Worm (Caenorhabditis elegans) whole organism, L4 larva: Measurements from ENCODE around the gene C15H7.3.

Experiments
- F37D6.2 ChIP-seq: sonication (generic microtip); optimal IDR thresholded peaks from 2 replicates; lab custom pipeline; 2016; ENCODE audit warnings: mild to moderate bottlenecking, missing genetic modification characterization, missing compliant biosample characterization
- F44E2.7 ChIP-seq: fragments of 200-800 bp; sonication (Bioruptor generic); IDR thresholded peaks from 2 replicates; pipeline ENCODE4 v2.1.2; 2022; ENCODE audit warnings: missing genetic modification characterization, missing compliant biosample characterization
- R02D3.7 ChIP-seq: fragments of 150-350 bp; sonication (generic microtip); optimal IDR thresholded peaks from 3 replicates; lab custom pipeline; 2014; ENCODE audit warnings: missing biosample characterization, missing genetic modification characterization
- T20F7.1 ChIP-seq: fragments of 200-800 bp; sonication (Bioruptor generic); optimal IDR thresholded peaks from 2 replicates; lab custom pipeline; 2018; ENCODE audit warnings: mild to moderate bottlenecking, missing genetic modification characterization, missing compliant biosample characterization
- Y48G9A.11 ChIP-seq: fragments of 200-800 bp; sonication (Bioruptor generic); IDR thresholded peaks from 2 replicates; pipeline ENCODE4 v1.3.6; 2022; ENCODE audit warnings: missing genetic modification reagents, missing genetic modification characterization, missing compliant biosample characterization
- Y5F2A.4 ChIP-seq: fragments of 200-800 bp; sonication (Bioruptor generic); optimal IDR thresholded peaks from 2 replicates; lab custom pipeline; 2018; ENCODE audit warnings: mild to moderate bottlenecking, missing genetic modification characterization, missing compliant biosample characterization
- Y75B8A.6 ChIP-seq: fragments of 200-800 bp; sonication (Bioruptor generic); IDR thresholded peaks from 2 replicates; pipeline ENCODE4 v1.3.6; 2022; ENCODE audit warnings: missing genetic modification reagents, missing genetic modification characterization, missing compliant biosample characterization
- aly-2 ChIP-seq: sonication (generic microtip); optimal IDR thresholded peaks from 2 replicates; lab custom pipeline; 2018; ENCODE audit warnings: missing biosample characterization, missing genetic modification characterization
- arid-1 ChIP-seq: fragments of 200-800 bp; sonication (Bioruptor generic); conservative IDR thresholded peaks from 2 replicates; pipeline ENCODE4 v1.3.6; 2022; ENCODE audit warnings: missing genetic modification reagents, missing genetic modification characterization, missing compliant biosample characterization
- attf-4 ChIP-seq: sonication (generic microtip); optimal IDR thresholded peaks from 3 replicates; lab custom pipeline; 2017; ENCODE audit warnings: missing biosample characterization, missing genetic modification characterization
- ceh-20 ChIP-seq: fragments of 200-800 bp; sonication (Bioruptor generic); IDR thresholded peaks from 2 replicates; pipeline ENCODE4 v1.3.6; 2022; ENCODE audit warnings: missing genetic modification reagents, missing genetic modification characterization, missing compliant biosample characterization
- ceh-28 ChIP-seq: fragments of 150-350 bp; optimal IDR thresholded peaks from 2 replicates; lab custom pipeline; 2014; ENCODE audit warnings: missing biosample characterization, missing genetic modification reagents, missing genetic modification characterization
- ceh-62 ChIP-seq: sonication (generic microtip); optimal IDR thresholded peaks from 2 replicates; lab custom pipeline; 2017; ENCODE audit warnings: missing biosample characterization, missing genetic modification characterization
- ceh-82 ChIP-seq: sonication (generic microtip); optimal IDR thresholded peaks from 2 replicates; lab custom pipeline; 2017; ENCODE audit warnings: missing biosample characterization, missing genetic modification characterization
- cey-2 ChIP-seq: sonication (generic microtip); optimal IDR thresholded peaks from 3 replicates; lab custom pipeline; 2017; ENCODE audit warnings: missing genetic modification characterization, mild to moderate bottlenecking, missing compliant biosample characterization, antibody characterized with exemption, borderline replicate concordance; ENCODE audit not compliant: insufficient read depth
- ctbp-1 ChIP-seq: fragments of 200-800 bp; sonication (Bioruptor generic); IDR thresholded peaks from 2 replicates; pipeline ENCODE4 v1.3.6; 2022; ENCODE audit warnings: missing genetic modification reagents, missing genetic modification characterization, missing compliant biosample characterization
- daf-12 ChIP-seq: fragments of 150-350 bp; optimal IDR thresholded peaks from 2 replicates; lab custom pipeline; 2014; ENCODE audit warnings: missing biosample characterization, missing genetic modification reagents, missing genetic modification characterization
- daf-8 ChIP-seq: fragments of 200-800 bp; sonication (Bioruptor generic); IDR thresholded peaks from 2 replicates; pipeline ENCODE4 v1.3.6; 2022; ENCODE audit warnings: missing genetic modification characterization, missing compliant biosample characterization
- dmd-8 ChIP-seq: fragments of 200-800 bp; sonication (Bioruptor generic); IDR thresholded peaks from 2 replicates; pipeline ENCODE4 v1.3.6; 2022; ENCODE audit warnings: missing genetic modification characterization, missing compliant biosample characterization
- egl-43 ChIP-seq: fragments of 200-800 bp; sonication (Bioruptor generic); IDR thresholded peaks from 2 replicates; pipeline ENCODE4 v1.3.6; 2022; ENCODE audit warnings: missing genetic modification reagents, missing genetic modification characterization, missing compliant biosample characterization
- fos-1 ChIP-seq: fragments of 150-350 bp; optimal IDR thresholded peaks from 2 replicates; lab custom pipeline; 2014; ENCODE audit warnings: missing biosample characterization, missing genetic modification characterization
- hif-1 ChIP-seq, 2 experiments: sonication (generic microtip); optimal IDR thresholded peaks; 2 replicates each; lab custom pipeline; 2016 to 2017; ENCODE audit warnings: missing compliant biosample characterization in 2 of 2, missing genetic modification characterization in 2 of 2, missing genetic modification reagents in 2 of 2, missing genotype in 2 of 2, mild to moderate bottlenecking in 1 of 2
- hlh-30 ChIP-seq: sonication (generic microtip); optimal IDR thresholded peaks from 2 replicates; lab custom pipeline; 2017; ENCODE audit warnings: antibody characterized with exemption, mild to moderate bottlenecking, missing genetic modification characterization, missing compliant biosample characterization; ENCODE audit not compliant: insufficient read depth
- hmg-1.1 ChIP-seq: fragments of 200-800 bp; sonication (Bioruptor generic); IDR thresholded peaks from 2 replicates; pipeline ENCODE4 v1.3.6; 2022; ENCODE audit warnings: missing genetic modification reagents, missing genetic modification characterization, missing compliant biosample characterization
- jun-1 ChIP-seq: fragments of 150-350 bp; optimal IDR thresholded peaks from 2 replicates; lab custom pipeline; 2014; ENCODE audit warnings: missing biosample characterization, missing genetic modification reagents, missing genetic modification characterization
- lim-7 ChIP-seq: fragments of 200-800 bp; sonication (Bioruptor generic); IDR thresholded peaks from 2 replicates; pipeline ENCODE4 v1.3.6; 2022; ENCODE audit warnings: missing genetic modification characterization, missing compliant biosample characterization
- lin-29 ChIP-seq: fragments of 200-800 bp; sonication (Bioruptor generic); IDR thresholded peaks from 2 replicates; pipeline ENCODE4 v1.3.6; 2022; ENCODE audit warnings: missing genetic modification reagents, missing genetic modification characterization, missing compliant biosample characterization
- lin-38 ChIP-seq: fragments of 200-800 bp; sonication (Bioruptor generic); IDR thresholded peaks from 2 replicates; pipeline ENCODE4 v1.3.6; 2022; ENCODE audit warnings: missing genetic modification reagents, missing genetic modification characterization, missing compliant biosample characterization
- lin-39 ChIP-seq: fragments of 150-350 bp; optimal IDR thresholded peaks from 2 replicates; lab custom pipeline; 2014; ENCODE audit warnings: missing biosample characterization, missing genetic modification reagents, missing genetic modification characterization
- lir-3 ChIP-seq: sonication (generic microtip); optimal IDR thresholded peaks from 2 replicates; lab custom pipeline; 2016; ENCODE audit warnings: mild to moderate bottlenecking, missing genetic modification characterization, missing compliant biosample characterization
- mdt-29 ChIP-seq: fragments of 200-800 bp; sonication (Bioruptor generic); IDR thresholded peaks from 2 replicates; pipeline ENCODE4 v1.3.6; 2022; ENCODE audit warnings: missing genetic modification reagents, missing genetic modification characterization, missing compliant biosample characterization
- mep-1 ChIP-seq: fragments of 150-350 bp; sonication (generic microtip); optimal IDR thresholded peaks from 3 replicates; lab custom pipeline; 2014; ENCODE audit warnings: missing biosample characterization, missing genetic modification characterization
- mes-2 ChIP-seq: sonication (generic microtip); optimal IDR thresholded peaks from 2 replicates; lab custom pipeline; 2016; ENCODE audit warnings: missing genotype, mild to moderate bottlenecking, missing genetic modification characterization, missing compliant biosample characterization; ENCODE audit not compliant: poor library complexity, severe bottlenecking
- mxl-3 ChIP-seq: fragments of 200-800 bp; sonication (Bioruptor generic); optimal IDR thresholded peaks from 2 replicates; lab custom pipeline; 2018; ENCODE audit warnings: mild to moderate bottlenecking, missing genetic modification characterization, missing compliant biosample characterization
- nhr-102 ChIP-seq: sonication (generic microtip); optimal IDR thresholded peaks from 2 replicates; lab custom pipeline; 2016; ENCODE audit warnings: mild to moderate bottlenecking, missing genetic modification characterization, moderate library complexity, missing compliant biosample characterization
- nhr-11 ChIP-seq: fragments of 150-350 bp; optimal IDR thresholded peaks from 2 replicates; lab custom pipeline; 2014; ENCODE audit warnings: missing biosample characterization, missing genetic modification characterization
- nhr-237 ChIP-seq: sonication (generic microtip); optimal IDR thresholded peaks from 2 replicates; lab custom pipeline; 2017; ENCODE audit warnings: missing biosample characterization, missing genetic modification characterization
- nhr-25 ChIP-seq: sonication (generic microtip); optimal IDR thresholded peaks from 2 replicates; lab custom pipeline; 2017; ENCODE audit warnings: missing genetic modification characterization, mild to moderate bottlenecking, missing compliant biosample characterization, antibody characterized with exemption, moderate library complexity, borderline replicate concordance; ENCODE audit not compliant: insufficient read depth
- nhr-48 ChIP-seq: sonication (generic microtip); optimal IDR thresholded peaks from 2 replicates; lab custom pipeline; 2016; ENCODE audit warnings: mild to moderate bottlenecking, missing genetic modification characterization, missing compliant biosample characterization
- php-3 ChIP-seq: fragments of 200-800 bp; sonication (Bioruptor generic); IDR thresholded peaks from 2 replicates; pipeline ENCODE4 v1.3.6; 2022; ENCODE audit warnings: missing genetic modification reagents, missing genetic modification characterization, missing compliant biosample characterization
- pqm-1 ChIP-seq: sonication (generic microtip); optimal IDR thresholded peaks from 2 replicates; lab custom pipeline; 2017; ENCODE audit warnings: missing biosample characterization, missing genetic modification characterization
- saeg-2 ChIP-seq: fragments of 200-800 bp; sonication (Bioruptor generic); IDR thresholded peaks from 2 replicates; pipeline ENCODE4 v1.3.6; 2022; ENCODE audit warnings: missing genetic modification reagents, missing genetic modification characterization, missing compliant biosample characterization
- sdz-12 ChIP-seq: fragments of 200-800 bp; sonication (Bioruptor generic); optimal IDR thresholded peaks from 2 replicates; lab custom pipeline; 2018; ENCODE audit warnings: mild to moderate bottlenecking, missing genetic modification characterization, missing compliant biosample characterization
- skn-1 ChIP-seq: fragments of 150-350 bp; optimal IDR thresholded peaks from 2 replicates; lab custom pipeline; 2014; ENCODE audit warnings: missing biosample characterization, missing genetic modification characterization
- spr-1 ChIP-seq: sonication (generic microtip); optimal IDR thresholded peaks from 2 replicates; lab custom pipeline; 2016; ENCODE audit warnings: mild to moderate bottlenecking, missing genetic modification characterization, missing compliant biosample characterization
- tra-1 ChIP-seq: fragments of 200-800 bp; sonication (Bioruptor generic); IDR thresholded peaks from 2 replicates; pipeline ENCODE4 v1.3.6; 2022; ENCODE audit warnings: missing genetic modification reagents, missing genetic modification characterization, missing compliant biosample characterization
- unc-62 ChIP-seq, 3 experiments: fragments of 150-350 bp in 1 of 3; sonication (generic microtip); optimal IDR thresholded peaks in 2 of 3; peaks in 1 of 3; 1 replicate in 1 of 3; 2 replicates in 2 of 3; lab custom pipeline; 2014 to 2017; ENCODE audit warnings: missing biosample characterization in 3 of 3, missing genetic modification characterization in 3 of 3, missing genetic modification reagents in 3 of 3, missing genotype in 1 of 3
- zfp-2 ChIP-seq: sonication (generic microtip); optimal IDR thresholded peaks from 2 replicates; lab custom pipeline; 2016; ENCODE audit warnings: mild to moderate bottlenecking, missing genetic modification characterization, missing compliant biosample characterization
- zfp-3 ChIP-seq: fragments of 200-800 bp; sonication (Bioruptor generic); conservative IDR thresholded peaks from 2 replicates; pipeline ENCODE4 v1.3.6; 2022; ENCODE audit warnings: missing genetic modification reagents, missing genetic modification characterization, missing compliant biosample characterization
- zip-2 ChIP-seq: fragments of 150-350 bp; optimal IDR thresholded peaks from 2 replicates; lab custom pipeline; 2014; ENCODE audit warnings: missing biosample characterization, missing genetic modification characterization
- ztf-11 ChIP-seq: fragments of 150-350 bp; optimal IDR thresholded peaks from 2 replicates; lab custom pipeline; 2014; ENCODE audit warnings: missing biosample characterization, missing genetic modification characterization
- ztf-7 ChIP-seq: fragments of 150-350 bp; optimal IDR thresholded peaks from 2 replicates; lab custom pipeline; 2014; ENCODE audit warnings: missing biosample characterization, missing genetic modification characterization

C15H7.3 gene

ce11 chrIII:9616933-9617332, 34.8 kb downstream of the C15H7.3 start (continued):
- TF ChIP-seq lin-29 (GFP tag; lab: Robert Waterston, UW) (no peak), egl-43 (GFP tag; lab: Robert Waterston, UW) (no peak), ztf-7 (tag; lab: Kevin White, UChicago) (no peak), ctbp-1 (GFP tag; lab: Robert Waterston, UW) (no peak), php-3 (GFP tag; lab: Robert Waterston, UW) (no peak), F44E2.7 (GFP tag; lab: Robert Waterston, UW) (no peak), ceh-28 (tag; lab: Kevin White, UChicago) (no peak), unc-62 (GFP tag; optimal IDR thresholded peaks at IDR 0.05 in 1 of 2; lab: Kevin White, UChicago) (no peak), unc-62 (tag; optimal IDR thresholded peaks at IDR 0.05; lab: Kevin White, UChicago) (no peak), lim-7 (GFP tag; lab: Robert Waterston, UW) (no peak), mdt-29 (GFP tag; lab: Robert Waterston, UW) (peak; percentile 47; the same call in 1 of the 2 replicates), daf-12 (tag; lab: Kevin White, UChicago) (no peak), attf-4 (tag; lab: Kevin White, UChicago) (no peak), skn-1 (tag; lab: Kevin White, UChicago) (no peak), mes-2 (tag; lab: Kevin White, UChicago) (no peak), R02D3.7 (tag; lab: Kevin White, UChicago) (no peak), Y75B8A.6 (GFP tag; lab: Robert Waterston, UW) (no peak), tra-1 (GFP tag; lab: Robert Waterston, UW) (peak; percentile 37; the same call in 1 of the 2 replicates), Y48G9A.11 (GFP tag; lab: Robert Waterston, UW) (peak; percentile 94), nhr-25 (no peak), T20F7.1 (GFP tag; lab: Kevin White, UChicago) (no peak), F37D6.2 (no peak), hif-1 (tag; optimal IDR thresholded peaks at IDR 0.05; lab: Kevin White, UChicago) (no peak), nhr-48 (tag; lab: Kevin White, UChicago) (no peak), pqm-1 (tag; lab: Kevin White, UChicago) (no peak), cey-2 (tag; lab: Kevin White, UChicago) (no peak), zfp-3 (GFP tag; lab: Robert Waterston, UW) (no peak), ztf-11 (no peak), hmg-1.1 (GFP tag; lab: Robert Waterston, UW) (no peak), ceh-62 (no peak), arid-1 (peak; percentile 73; the same call in 1 of the 2 replicates), nhr-102 (tag; lab: Kevin White, UChicago) (no peak), lir-3 (no peak), lin-38 (GFP tag; lab: Robert Waterston, UW) (peak; percentile 95), zfp-2 (no peak), nhr-11 (no peak), ceh-82 (no peak), zip-2 (tag; lab: Kevin White, UChicago) (no peak), lin-39 (no peak), aly-2 (tag; lab: Kevin White, UChicago) (no peak), daf-8 (GFP tag; lab: Robert Waterston, UW) (no peak), hlh-30 (tag; lab: Kevin White, UChicago) (no peak), fos-1 (tag; lab: Kevin White, UChicago) (no peak), mxl-3 (no peak), sdz-12 (GFP tag; lab: Kevin White, UChicago) (no peak), nhr-237 (tag; lab: Kevin White, UChicago) (no peak), jun-1 (tag; lab: Kevin White, UChicago) (no peak), dmd-8 (no peak), saeg-2 (GFP tag; lab: Robert Waterston, UW) (no peak), Y5F2A.4 (GFP tag; lab: Kevin White, UChicago) (no peak), spr-1 (tag; lab: Kevin White, UChicago) (no peak), ceh-20 (GFP tag; lab: Robert Waterston, UW) (no peak), mep-1 (tag; lab: Kevin White, UChicago) (no peak)
